Fruit fly (Drosophila melanogaster) whole organism, embryonic: Measurements from ENCODE around the gene CG13609.

Experiments used
- Atf3 ChIP-seq: fragments of 200-800 bp; sonication (Bioruptor generic); optimal IDR thresholded peaks from 3 replicates; lab custom pipeline; 2016; ENCODE audit warnings: missing biosample characterization, missing genetic modification characterization
- BtbVII ChIP-seq: fragments of 200-800 bp; sonication (Bioruptor generic); optimal IDR thresholded peaks from 3 replicates; lab custom pipeline; 2017; ENCODE audit warnings: missing biosample characterization, mild to moderate bottlenecking, missing genetic modification characterization
- Bteb2 ChIP-seq: fragments of 200-800 bp; sonication (Bioruptor generic); optimal IDR thresholded peaks from 2 replicates; lab custom pipeline; 2016; ENCODE audit warnings: missing biosample characterization, missing genetic modification characterization
- CG10959 ChIP-seq: fragments of 200-800 bp; sonication (Bioruptor generic); IDR thresholded peaks from 2 replicates; pipeline ENCODE4 v1.3.6; 2022; ENCODE audit warnings: missing biosample characterization, missing genetic modification characterization
- CG12942 ChIP-seq: fragments of 200-800 bp; sonication (Bioruptor generic); optimal IDR thresholded peaks from 3 replicates; lab custom pipeline; 2016; ENCODE audit warnings: missing biosample characterization, missing genetic modification characterization
- CG13287 ChIP-seq: fragments of 200-800 bp; sonication (Bioruptor generic); IDR thresholded peaks from 2 replicates; pipeline ENCODE4 v1.3.6; 2022; ENCODE audit warnings: missing biosample characterization, missing genetic modification characterization; ENCODE audit not compliant: partially characterized antibody
- CG13894 ChIP-seq: fragments of 200-800 bp; sonication (Bioruptor generic); optimal IDR thresholded peaks from 3 replicates; lab custom pipeline; 2018; ENCODE audit warnings: missing biosample characterization, mild to moderate bottlenecking, missing genetic modification characterization, moderate library complexity
- CG16813 ChIP-seq: fragments of 200-800 bp; sonication (Bioruptor generic); IDR thresholded peaks from 3 replicates; pipeline ENCODE4 v1.3.6; 2022; ENCODE audit warnings: missing biosample characterization, missing genetic modification characterization; ENCODE audit not compliant: partially characterized antibody
- CG16815 ChIP-seq: fragments of 200-800 bp; sonication (Bioruptor generic); optimal IDR thresholded peaks from 3 replicates; lab custom pipeline; 2017; ENCODE audit warnings: missing biosample characterization, mild to moderate bottlenecking, missing genetic modification characterization
- CG1832 ChIP-seq: fragments of 200-800 bp; sonication (Bioruptor generic); optimal IDR thresholded peaks from 2 replicates; lab custom pipeline; 2017; ENCODE audit warnings: missing biosample characterization, mild to moderate bottlenecking, missing genetic modification characterization, inconsistent platforms
- CG2875 ChIP-seq: fragments of 200-800 bp; sonication (Bioruptor generic); optimal IDR thresholded peaks from 2 replicates; lab custom pipeline; 2017; ENCODE audit warnings: missing biosample characterization, mild to moderate bottlenecking, missing genetic modification characterization, missing genetic modification reagents
- CG2889 ChIP-seq: fragments of 200-800 bp; sonication (Bioruptor generic); IDR thresholded peaks from 3 replicates; pipeline ENCODE4 v1.3.6; 2022; ENCODE audit warnings: missing biosample characterization, missing genetic modification characterization
- CG33213 ChIP-seq: fragments of 200-800 bp; sonication (Bioruptor generic); optimal IDR thresholded peaks from 3 replicates; lab custom pipeline; 2016; ENCODE audit warnings: missing biosample characterization, missing genetic modification characterization
- CG34376 ChIP-seq: fragments of 200-800 bp; sonication (Bioruptor generic); optimal IDR thresholded peaks from 2 replicates; lab custom pipeline; 2018; ENCODE audit warnings: missing biosample characterization, mild to moderate bottlenecking, missing genetic modification characterization
- CG3838 ChIP-seq: fragments of 200-800 bp; sonication (Bioruptor generic); optimal IDR thresholded peaks from 3 replicates; lab custom pipeline; 2016; ENCODE audit warnings: missing biosample characterization, missing genetic modification characterization
- CG42726 ChIP-seq: fragments of 200-800 bp; sonication (Bioruptor generic); IDR thresholded peaks from 2 replicates; pipeline ENCODE4 v1.3.6; 2022; ENCODE audit warnings: missing biosample characterization, missing genetic modification characterization; ENCODE audit not compliant: partially characterized antibody
- CG4424 ChIP-seq: fragments of 200-800 bp; sonication (Bioruptor generic); optimal IDR thresholded peaks from 3 replicates; lab custom pipeline; 2016; ENCODE audit warnings: missing biosample characterization, missing genetic modification characterization
- CG4730 ChIP-seq: fragments of 200-800 bp; sonication (Bioruptor generic); IDR thresholded peaks from 2 replicates; pipeline ENCODE4 v1.3.6; 2022; ENCODE audit warnings: missing biosample characterization, missing genetic modification characterization
- CG6689 ChIP-seq: fragments of 200-800 bp; sonication (Bioruptor generic); IDR thresholded peaks from 2 replicates; pipeline ENCODE4 v1.3.6; 2022; ENCODE audit warnings: missing biosample characterization, missing genetic modification characterization
- CG6854 ChIP-seq: fragments of 200-800 bp; sonication (Bioruptor generic); optimal IDR thresholded peaks from 3 replicates; lab custom pipeline; 2017; ENCODE audit warnings: missing biosample characterization, mild to moderate bottlenecking, missing genetic modification characterization
- CG7745 ChIP-seq: fragments of 200-800 bp; sonication (Bioruptor generic); optimal IDR thresholded peaks from 2 replicates; lab custom pipeline; 2018; ENCODE audit warnings: missing biosample characterization, mild to moderate bottlenecking, missing genetic modification characterization, moderate library complexity
- CG7928 ChIP-seq: fragments of 200-800 bp; sonication (Bioruptor generic); optimal IDR thresholded peaks from 2 replicates; lab custom pipeline; 2017; ENCODE audit warnings: missing biosample characterization, mild to moderate bottlenecking, missing genetic modification characterization
- CG8924 ChIP-seq: fragments of 200-800 bp; optimal IDR thresholded peaks from 3 replicates; lab custom pipeline; 2019; ENCODE audit warnings: missing biosample characterization, mild to moderate bottlenecking, missing genetic modification characterization, moderate library complexity
- Dref ChIP-seq: fragments of 200-800 bp; sonication (Bioruptor generic); IDR thresholded peaks from 2 replicates; pipeline ENCODE4 v1.3.6; 2022; ENCODE audit warnings: missing biosample characterization, missing genetic modification characterization
- Hr3 ChIP-seq: fragments of 200-800 bp; sonication (Bioruptor generic); optimal IDR thresholded peaks from 3 replicates; lab custom pipeline; 2016; ENCODE audit warnings: missing biosample characterization, missing genetic modification characterization
- Nf-YB ChIP-seq: fragments of 200-800 bp; sonication (Bioruptor generic); optimal IDR thresholded peaks from 3 replicates; lab custom pipeline; 2019; ENCODE audit warnings: missing biosample characterization, mild to moderate bottlenecking, missing genetic modification characterization, moderate library complexity
- Oaz ChIP-seq: fragments of 200-800 bp; sonication (Bioruptor generic); IDR thresholded peaks from 2 replicates; pipeline ENCODE4 v1.3.6; 2022; ENCODE audit warnings: missing biosample characterization, missing genetic modification characterization
- Poxn ChIP-seq: fragments of 200-800 bp; sonication (Bioruptor generic); IDR thresholded peaks from 2 replicates; pipeline ENCODE4 v1.3.6; 2022; ENCODE audit warnings: missing biosample characterization, missing genetic modification characterization
- Ptx1 ChIP-seq: fragments of 200-800 bp; sonication (Bioruptor generic); IDR thresholded peaks from 2 replicates; pipeline ENCODE4 v1.3.6; 2022; ENCODE audit warnings: missing biosample characterization, missing genetic modification characterization
- TFAM ChIP-seq: fragments of 200-800 bp; sonication (Bioruptor generic); optimal IDR thresholded peaks from 2 replicates; lab custom pipeline; 2017; ENCODE audit warnings: missing biosample characterization, missing genetic modification characterization, inconsistent platforms
- Tbp ChIP-seq: fragments of >200 bp; optimal IDR thresholded peaks from 2 replicates; lab custom pipeline; 2018; ENCODE audit warnings: missing biosample characterization, missing genetic modification characterization
- ab ChIP-seq: fragments of 200-800 bp; sonication (Bioruptor generic); optimal IDR thresholded peaks from 2 replicates; lab custom pipeline; 2016; ENCODE audit warnings: missing biosample characterization, missing genetic modification characterization
- ash1 ChIP-seq: fragments of 200-800 bp; sonication (Bioruptor generic); optimal IDR thresholded peaks from 2 replicates; lab custom pipeline; 2018; ENCODE audit warnings: missing biosample characterization, mild to moderate bottlenecking, missing genetic modification characterization
- az2 ChIP-seq: fragments of 200-800 bp; sonication (Bioruptor generic); optimal IDR thresholded peaks from 3 replicates; lab custom pipeline; 2016; ENCODE audit warnings: missing biosample characterization, missing genetic modification characterization
- chinmo ChIP-seq: fragments of 200-800 bp; sonication (Bioruptor generic); IDR thresholded peaks from 4 replicates; pipeline ENCODE4 v1.3.6; 2022; ENCODE audit warnings: missing biosample characterization, missing genetic modification characterization; ENCODE audit not compliant: partially characterized antibody
- emc ChIP-seq: fragments of 200-800 bp; sonication (Bioruptor generic); optimal IDR thresholded peaks from 2 replicates; lab custom pipeline; 2016; ENCODE audit warnings: missing biosample characterization, missing genetic modification characterization
- en ChIP-seq: fragments of 200-800 bp; sonication (Bioruptor generic); optimal IDR thresholded peaks from 2 replicates; lab custom pipeline; 2016; ENCODE audit warnings: missing biosample characterization, missing genetic modification characterization
- oc ChIP-seq: fragments of 200-800 bp; sonication (Bioruptor generic); optimal IDR thresholded peaks from 2 replicates; lab custom pipeline; 2018; ENCODE audit warnings: missing biosample characterization, mild to moderate bottlenecking, missing genetic modification characterization, moderate library complexity
- odd ChIP-seq: fragments of 200-800 bp; sonication (Bioruptor generic); optimal IDR thresholded peaks from 2 replicates; lab custom pipeline; 2017; ENCODE audit warnings: missing biosample characterization, mild to moderate bottlenecking, missing genetic modification characterization
- onecut ChIP-seq: fragments of 200-800 bp; sonication (Bioruptor generic); IDR thresholded peaks from 2 replicates; pipeline ENCODE4 v1.3.6; 2022; ENCODE audit warnings: missing biosample characterization, missing genetic modification characterization
- prd ChIP-seq, 3 experiments: fragments of >200 bp in 2 of 3; fragments of 200-800 bp in 1 of 3; sonication (Bioruptor generic) in 1 of 3; optimal IDR thresholded peaks in 2 of 3; IDR thresholded peaks in 1 of 3; 2 replicates in 2 of 3; 3 replicates in 1 of 3; pipeline versions ENCODE4 v1.3.6 to Lab custom; 2017 to 2022; ENCODE audit warnings: missing biosample characterization in 1 of 3, missing genetic modification characterization in 1 of 3
- pros ChIP-seq: fragments of 200-800 bp; sonication (Bioruptor generic); optimal IDR thresholded peaks from 3 replicates; lab custom pipeline; 2019; ENCODE audit warnings: missing biosample characterization, mild to moderate bottlenecking, missing genetic modification characterization, moderate library complexity
- sc ChIP-seq, 3 experiments: fragments of >200 bp in 2 of 3; fragments of 200-800 bp in 1 of 3; sonication (Bioruptor generic) in 1 of 3; optimal IDR thresholded peaks; 2 replicates in 2 of 3; 3 replicates in 1 of 3; lab custom pipeline; 2017; ENCODE audit warnings: mild to moderate bottlenecking in 1 of 3, missing biosample characterization in 1 of 3, missing genetic modification characterization in 1 of 3, missing genetic modification reagents in 1 of 3
- tna ChIP-seq: fragments of 200-800 bp; sonication (Bioruptor generic); IDR thresholded peaks from 2 replicates; pipeline ENCODE4 v1.3.6; 2022; ENCODE audit warnings: missing biosample characterization, missing genetic modification characterization; ENCODE audit not compliant: partially characterized antibody
- ttk ChIP-seq: fragments of 200-800 bp; sonication (Bioruptor generic); IDR thresholded peaks from 2 replicates; pipeline ENCODE4 v2.1.2; 2022; ENCODE audit warnings: missing biosample characterization, missing genetic modification characterization
- tup ChIP-seq: fragments of 200-800 bp; sonication (Bioruptor generic); optimal IDR thresholded peaks from 2 replicates; lab custom pipeline; 2016; ENCODE audit warnings: missing biosample characterization, mild to moderate bottlenecking, missing genetic modification characterization, moderate library complexity
- z ChIP-seq: fragments of 200-800 bp; sonication (Bioruptor generic); IDR thresholded peaks from 3 replicates; pipeline ENCODE4 v1.3.6; 2022; ENCODE audit warnings: missing biosample characterization, missing genetic modification characterization

The CG13609 gene

dm6 chr3R:24230423-24231205 is 3.8 kb downstream of the CG13609 start, which contains the start of gene mask (continued):
- TF ChIP-seq TFAM (no peak), pros (GFP tag; lab: Kevin White, UChicago) (no peak), Dref (GFP tag; lab: Robert Waterston, UW) (peak; percentile 58), CG34376 (GFP tag; lab: Kevin White, UChicago) (peak; percentile 87), tna (GFP tag; lab: Robert Waterston, UW) (no peak), Ptx1 (GFP tag; lab: Robert Waterston, UW) (peak; percentile 70), CG4730 (0 out of 2 replicates have a peak, but pooled peaks have one; percentile 7), Hr3 (peak; percentile 45), CG33213 (GFP tag; lab: Kevin White, UChicago) (peak; percentile 84), tup (GFP tag; lab: Kevin White, UChicago) (peak; percentile 31), emc (GFP tag; lab: Kevin White, UChicago) (peak; percentile 81), CG16815 (GFP tag; lab: Kevin White, UChicago) (peak; percentile 43), CG16813 (GFP tag; lab: Robert Waterston, UW) (no peak; the same call in 2 of the 3 replicates), CG2889 (GFP tag; lab: Robert Waterston, UW) (peak; percentile 50; the same call in 2 of the 3 replicates), az2 (GFP tag; lab: Kevin White, UChicago) (peak; percentile 46), chinmo (GFP tag; lab: Robert Waterston, UW) (no peak), CG3838 (GFP tag; lab: Kevin White, UChicago) (no peak), odd (GFP tag; lab: Kevin White, UChicago) (peak; percentile 73), en (GFP tag; lab: Kevin White, UChicago) (peak; percentile 63), Bteb2 (GFP tag; lab: Kevin White, UChicago) (peak; percentile 83), CG1832 (GFP tag; lab: Kevin White, UChicago) (peak; percentile 94), Nf-YB (GFP tag; lab: Kevin White, UChicago) (peak; percentile 32), CG2875 (GFP tag; lab: Kevin White, UChicago) (peak; percentile 54), Atf3 (GFP tag; lab: Kevin White, UChicago) (peak; percentile 73), prd (optimal IDR thresholded peaks at IDR 0.05; lab: Kevin White, UChicago) (no peak), prd (GFP tag; IDR thresholded peaks at IDR 0.05; lab: Robert Waterston, UW) (peak; percentile 44; the same call in 2 of the 3 replicates), CG7928 (peak; percentile 12), CG12942 (GFP tag; lab: Kevin White, UChicago) (peak; percentile 38), CG6854 (peak; percentile 74), onecut (GFP tag; lab: Robert Waterston, UW) (peak; percentile 74), Poxn (no peak), z (GFP tag; lab: Robert Waterston, UW) (no peak), Tbp (GFP tag; lab: Kevin White, UChicago) (no peak), CG42726 (GFP tag; lab: Robert Waterston, UW) (peak; percentile 33; the same call in 1 of the 2 replicates), CG13894 (tag; lab: Kevin White, UChicago) (peak; percentile 58), oc (tag; lab: Kevin White, UChicago) (no peak), sc (optimal IDR thresholded peaks at IDR 0.05; lab: Kevin White, UChicago) (no peak), sc (GFP tag; optimal IDR thresholded peaks at IDR 0.05; lab: Kevin White, UChicago) (peak; percentile 71), CG7745 (tag; lab: Kevin White, UChicago) (no peak), ash1 (GFP tag; lab: Kevin White, UChicago) (peak; percentile 90), CG8924 (tag; lab: Kevin White, UChicago) (peak; percentile 32), Oaz (GFP tag; lab: Robert Waterston, UW) (peak; percentile 61; the same call in 1 of the 2 replicates), CG13287 (GFP tag; lab: Robert Waterston, UW) (no peak), ab (GFP tag; lab: Kevin White, UChicago) (no peak), CG10959 (GFP tag; lab: Robert Waterston, UW) (peak; percentile 68), CG4424 (GFP tag; lab: Kevin White, UChicago) (peak; percentile 70), ttk (GFP tag; lab: Robert Waterston, UW) (peak; percentile 66; the same call in 1 of the 2 replicates), CG6689 (GFP tag; lab: Robert Waterston, UW) (0 out of 2 replicates have a peak, but pooled peaks have one; percentile 24), BtbVII (GFP tag; lab: Kevin White, UChicago) (peak; percentile 76)
